Worm (Caenorhabditis elegans): Measurements from ENCODE around the gene tomm-20.

The tomm-20 gene

ce11 chrV:12358347-12358746 lies 15.1 kb upstream of the tomm-20 start, which contains the start of gene F23H12.5:
F23H12.5 (plus strand) TSS chrV:12358647.
- TF ChIP-seq Y53F4B.3 (GFP tag; IDR thresholded peaks at IDR 0.05) = no peak

- TF ChIP-seq egl-44 (GFP tag; IDR thresholded peaks at IDR 0.05) = no peak
Measured at ce11 chrV:12357632-12358031, 14.4 kb upstream of the tomm-20 start.

- TF ChIP-seq attf-3 (GFP tag; conservative IDR thresholded peaks at IDR 0.05) = no peak
- no peak for TF ChIP-seq ets-4 (GFP tag; optimal IDR thresholded peaks at IDR 0.05)
- no peak for TF ChIP-seq zim-3 (tag; optimal IDR thresholded peaks at IDR 0.05)
- no peak for TF ChIP-seq mxl-1 (tag; optimal IDR thresholded peaks at IDR 0.05)
- no peak for TF ChIP-seq ztf-26 (tag; optimal IDR thresholded peaks at IDR 0.05)
- TF ChIP-seq hlh-26 (GFP tag; conservative IDR thresholded peaks at IDR 0.05) = no peak
- no peak for TF ChIP-seq ccch-3 (GFP tag; optimal IDR thresholded peaks at IDR 0.05)
- no peak for TF ChIP-seq hmg-1.2 (GFP tag; IDR thresholded peaks at IDR 0.05)
- TF ChIP-seq akir-1 (GFP tag; optimal IDR thresholded peaks at IDR 0.05) = no peak
Measured at ce11 chrV:12354193-12354830, 11.0 kb upstream of the tomm-20 start.

- peak; percentile 52; the same call in 1 of the 2 replicates for TF ChIP-seq mcd-1 (GFP tag; IDR thresholded peaks at IDR 0.05)
- no peak for TF ChIP-seq lsl-1 (GFP tag; optimal IDR thresholded peaks at IDR 0.05)
- no peak for TF ChIP-seq ZK185.1 (tag; optimal IDR thresholded peaks at IDR 0.05; ENCODE audit: poor library complexity, severe bottlenecking)
- TF ChIP-seq egrh-3 (GFP tag; IDR thresholded peaks at IDR 0.05) = peak; percentile 99
- TF ChIP-seq ceh-40 (GFP tag; IDR thresholded peaks at IDR 0.05) = no peak
- no peak for TF ChIP-seq ceh-100 (GFP tag; IDR thresholded peaks at IDR 0.05)
- no peak for TF ChIP-seq lin-26 (GFP tag; IDR thresholded peaks at IDR 0.05)
- TF ChIP-seq ekl-4 (GFP tag; IDR thresholded peaks at IDR 0.05) = no peak
- no peak for TF ChIP-seq athp-1 (tag; optimal IDR thresholded peaks at IDR 0.05)
- no peak for TF ChIP-seq him-1 (tag; optimal IDR thresholded peaks at IDR 0.05)
- no peak for TF ChIP-seq aptf-3 (GFP tag; IDR thresholded peaks at IDR 0.05)
- TF ChIP-seq zfh-2 (GFP tag; conservative IDR thresholded peaks at IDR 0.05) = peak; percentile 97
- no peak for TF ChIP-seq efl-1 (GFP tag; optimal IDR thresholded peaks at IDR 0.05)
- no peak for TF ChIP-seq somi-1 (GFP tag; optimal IDR thresholded peaks at IDR 0.05)
- TF ChIP-seq ceh-58 (GFP tag; IDR thresholded peaks at IDR 0.05) = no peak
- TF ChIP-seq T26A5.8 (tag; optimal IDR thresholded peaks at IDR 0.05) = no peak
- TF ChIP-seq ztf-28 (GFP tag; IDR thresholded peaks at IDR 0.05) = 0 out of 2 replicates have a peak, but pooled peaks have one; percentile 47
- TF ChIP-seq lin-35 (GFP tag; optimal IDR thresholded peaks at IDR 0.05) = no peak
- TF ChIP-seq B0035.1 (tag; optimal IDR thresholded peaks at IDR 0.05) = no peak
- no peak for TF ChIP-seq F57C9.4 (tag; optimal IDR thresholded peaks at IDR 0.05)
- no peak for TF ChIP-seq snpc-1.1 (tag; optimal IDR thresholded peaks at IDR 0.05; ENCODE audit: insufficient read depth)
- no peak for TF ChIP-seq nhr-120 (GFP tag; IDR thresholded peaks at IDR 0.05)
- TF ChIP-seq F22D6.2 (tag; optimal IDR thresholded peaks at IDR 0.05) = no peak
- TF ChIP-seq F55B11.4 (tag; optimal IDR thresholded peaks at IDR 0.05; ENCODE audit: borderline replicate concordance, insufficient read depth) = no peak
- TF ChIP-seq K11D2.4 (GFP tag; IDR thresholded peaks at IDR 0.05) = no peak
- no peak for TF ChIP-seq rcor-1 (GFP tag; IDR thresholded peaks at IDR 0.05)
Measured at ce11 chrV:12353505-12353904, 10.2 kb upstream of the tomm-20 start.
